Fruit fly (Drosophila melanogaster): ENCODE results near the gene CG32856.

Gene CG32856

dm6 chr3R:15983541-15984229 lies 18.5 kb upstream of the CG32856 start (continued):
- TF ChIP-seq usp (GFP tag; optimal IDR thresholded peaks at IDR 0.05) (no peak), da (GFP tag; optimal IDR thresholded peaks at IDR 0.05) (no peak), CG3065 (GFP tag; optimal IDR thresholded peaks at IDR 0.05) (no peak), CG6254 (GFP tag; optimal IDR thresholded peaks at IDR 0.05) (peak; percentile 20), CG10267 (tag; optimal IDR thresholded peaks at IDR 0.05) (peak; percentile 35), mirr (GFP tag; optimal IDR thresholded peaks at IDR 0.05) (no peak), Lhr (GFP tag; optimal IDR thresholded peaks at IDR 0.05) (peak; percentile 29), CG11723 (GFP tag; optimal IDR thresholded peaks at IDR 0.05) (no peak), lilli (GFP tag; optimal IDR thresholded peaks at IDR 0.05) (no peak), CG2875 (GFP tag; optimal IDR thresholded peaks at IDR 0.05) (peak; percentile 54), bbx (GFP tag; IDR thresholded peaks at IDR 0.05; ENCODE audit: partially characterized antibody) (no peak), chinmo (GFP tag; IDR thresholded peaks at IDR 0.05; ENCODE audit: partially characterized antibody) (no peak), Gsc (GFP tag; IDR thresholded peaks at IDR 0.05) (no peak), ftz-f1 (GFP tag; optimal IDR thresholded peaks at IDR 0.05) (no peak), Xrp1 (GFP tag; IDR thresholded peaks at IDR 0.05) (peak; percentile 65), ATbp (GFP tag; optimal IDR thresholded peaks at IDR 0.05) (peak; percentile 66), tio (GFP tag; optimal IDR thresholded peaks at IDR 0.05) (no peak), eyg (GFP tag; optimal IDR thresholded peaks at IDR 0.05) (no peak), gsb-n (tag; optimal IDR thresholded peaks at IDR 0.05) (peak; percentile 84), CG7745 (tag; optimal IDR thresholded peaks at IDR 0.05) (peak; percentile 80), kah (GFP tag; optimal IDR thresholded peaks at IDR 0.05) (no peak), CG17328 (GFP tag; IDR thresholded peaks at IDR 0.05) (peak; percentile 51), Neu2 (GFP tag; optimal IDR thresholded peaks at IDR 0.05; ENCODE audit: borderline replicate concordance) (no peak), CG17829 (tag; optimal IDR thresholded peaks at IDR 0.05) (peak; percentile 30), sob (GFP tag; IDR thresholded peaks at IDR 0.05) (no peak), CG31441 (GFP tag; IDR thresholded peaks at IDR 0.05) (peak; percentile 53; the same call in 1 of the 2 replicates), cg (GFP tag; optimal IDR thresholded peaks at IDR 0.05) (no peak), CG13894 (tag; optimal IDR thresholded peaks at IDR 0.05) (no peak), zfh1 (GFP tag; IDR thresholded peaks at IDR 0.05) (no peak; the same call in 2 of the 3 replicates), zfh2 (GFP tag; optimal IDR thresholded peaks at IDR 0.05) (no peak), Sox100B (GFP tag; optimal IDR thresholded peaks at IDR 0.05) (peak; percentile 47), mam (GFP tag; optimal IDR thresholded peaks at IDR 0.05) (no peak), CG13775 (GFP tag; optimal IDR thresholded peaks at IDR 0.05) (no peak), CG6272 (GFP tag; IDR thresholded peaks at IDR 0.05) (no peak), CG30020 (tag; optimal IDR thresholded peaks at IDR 0.05) (no peak), CG16863 (GFP tag; optimal IDR thresholded peaks at IDR 0.05) (no peak), run (tag; optimal IDR thresholded peaks at IDR 0.05) (no peak), Gug (GFP tag; IDR thresholded peaks at IDR 0.05) (no peak), CG18011 (GFP tag; optimal IDR thresholded peaks at IDR 0.05) (no peak), Lpt (GFP tag; optimal IDR thresholded peaks at IDR 0.05) (no peak), CG10462 (GFP tag; optimal IDR thresholded peaks at IDR 0.05) (no peak), CG8478 (optimal IDR thresholded peaks at IDR 0.05) (no peak), gce (GFP tag; IDR thresholded peaks at IDR 0.05) (0 out of 3 replicates have a peak, but pooled peaks have one; percentile 39), ERR (GFP tag; optimal IDR thresholded peaks at IDR 0.05) (no peak), Hmx (GFP tag; optimal IDR thresholded peaks at IDR 0.05) (no peak), CG13624 (GFP tag; optimal IDR thresholded peaks at IDR 0.05) (no peak), CG1832 (GFP tag; optimal IDR thresholded peaks at IDR 0.05) (no peak), CG18599 (GFP tag; optimal IDR thresholded peaks at IDR 0.05) (peak; percentile 8), GATAe (GFP tag; conservative IDR thresholded peaks at IDR 0.05) (no peak), CG13287 (GFP tag; IDR thresholded peaks at IDR 0.05; ENCODE audit: partially characterized antibody) (no peak)

All from whole organism, embryonic.